Fruit fly (Drosophila melanogaster) whole organism, pupa: Measurements from ENCODE around the gene CG6293.

Experiments used
- CG10348 ChIP-seq: fragments of 200-800 bp; sonication (Bioruptor generic); IDR thresholded peaks from 2 replicates; pipeline ENCODE4 v1.3.6; 2022; ENCODE audit warnings: missing biosample characterization, missing genetic modification characterization
- CG12605 ChIP-seq: fragments of 200-800 bp; sonication (Bioruptor generic); IDR thresholded peaks from 2 replicates; pipeline ENCODE4 v1.3.6; 2022; ENCODE audit warnings: missing biosample characterization, missing genetic modification characterization
- CG13204 ChIP-seq: fragments of 200-800 bp; sonication (Bioruptor generic); optimal IDR thresholded peaks from 2 replicates; lab custom pipeline; 2018; ENCODE audit warnings: missing biosample characterization, mild to moderate bottlenecking, missing genetic modification characterization, moderate library complexity
- CG14655 ChIP-seq: fragments of 200-800 bp; sonication (Bioruptor generic); optimal IDR thresholded peaks from 3 replicates; lab custom pipeline; 2017; ENCODE audit warnings: mild to moderate bottlenecking, missing biosample characterization, missing genetic modification reagents, missing genetic modification characterization
- CG15710 ChIP-seq: fragments of 200-800 bp; sonication (Bioruptor generic); optimal IDR thresholded peaks from 2 replicates; lab custom pipeline; 2018; ENCODE audit warnings: missing biosample characterization, mild to moderate bottlenecking, missing genetic modification characterization, moderate library complexity
- CG17806 ChIP-seq: fragments of 200-800 bp; sonication (Bioruptor generic); optimal IDR thresholded peaks from 2 replicates; lab custom pipeline; 2018; ENCODE audit warnings: missing biosample characterization, mild to moderate bottlenecking, missing genetic modification characterization, moderate library complexity
- CG32121 ChIP-seq: fragments of 200-800 bp; sonication (Bioruptor generic); IDR thresholded peaks from 2 replicates; pipeline ENCODE4 v1.3.6; 2022; ENCODE audit warnings: missing biosample characterization, missing genetic modification characterization
- CG34367 ChIP-seq: fragments of 200-800 bp; sonication (Bioruptor generic); optimal IDR thresholded peaks from 2 replicates; lab custom pipeline; 2018; ENCODE audit warnings: missing biosample characterization, mild to moderate bottlenecking, missing genetic modification characterization
- CG4496 ChIP-seq: fragments of 200-800 bp; sonication (Bioruptor generic); IDR thresholded peaks from 3 replicates; pipeline ENCODE4 v1.3.6; 2022; ENCODE audit warnings: missing biosample characterization, missing genetic modification characterization
- CG8159 ChIP-seq: fragments of 200-800 bp; sonication (Bioruptor generic); optimal IDR thresholded peaks from 3 replicates; lab custom pipeline; 2018; ENCODE audit warnings: missing biosample characterization, mild to moderate bottlenecking, missing genetic modification characterization, moderate library complexity
- CG8301 ChIP-seq: fragments of 200-800 bp; sonication (Bioruptor generic); optimal IDR thresholded peaks from 2 replicates; lab custom pipeline; 2018; ENCODE audit warnings: missing biosample characterization, mild to moderate bottlenecking, missing genetic modification characterization
- CG9948 ChIP-seq: fragments of 200-800 bp; sonication (Bioruptor generic); optimal IDR thresholded peaks from 2 replicates; lab custom pipeline; 2018; ENCODE audit warnings: missing biosample characterization, mild to moderate bottlenecking, missing genetic modification characterization, moderate library complexity
- D1 ChIP-seq: fragments of 200-800 bp; sonication (Bioruptor generic); optimal IDR thresholded peaks from 2 replicates; lab custom pipeline; 2018; ENCODE audit warnings: missing biosample characterization, mild to moderate bottlenecking, missing genetic modification characterization, moderate library complexity
- EcR ChIP-seq: fragments of 200-800 bp; sonication (Bioruptor generic); optimal IDR thresholded peaks from 3 replicates; lab custom pipeline; 2019; ENCODE audit warnings: missing biosample characterization, missing genetic modification characterization, mild to moderate bottlenecking, moderate library complexity, missing genetic modification reagents
- Ets98B ChIP-seq: fragments of 200-800 bp; sonication (Bioruptor generic); IDR thresholded peaks from 2 replicates; pipeline ENCODE4 v1.3.6; 2022; ENCODE audit warnings: missing biosample characterization, missing genetic modification characterization
- Pif1A ChIP-seq: fragments of 200-800 bp; sonication (Bioruptor generic); optimal IDR thresholded peaks from 3 replicates; lab custom pipeline; 2016; ENCODE audit warnings: missing biosample characterization, missing genetic modification characterization
- Pif1B ChIP-seq: fragments of 200-800 bp; sonication (Bioruptor generic); optimal IDR thresholded peaks from 3 replicates; lab custom pipeline; 2016; ENCODE audit warnings: missing biosample characterization, missing genetic modification characterization
- Snoo ChIP-seq: fragments of 200-800 bp; sonication (Bioruptor generic); optimal IDR thresholded peaks from 3 replicates; lab custom pipeline; 2017; ENCODE audit warnings: missing biosample characterization, mild to moderate bottlenecking, missing genetic modification characterization, inconsistent platforms
- fd96Ca ChIP-seq: fragments of 200-800 bp; sonication (Bioruptor generic); IDR thresholded peaks from 3 replicates; pipeline ENCODE4 v1.3.6; 2022; ENCODE audit warnings: missing biosample characterization, missing genetic modification characterization
- gl ChIP-seq: fragments of 200-800 bp; sonication (Bioruptor generic); optimal IDR thresholded peaks from 2 replicates; lab custom pipeline; 2018; ENCODE audit warnings: missing biosample characterization, mild to moderate bottlenecking, missing genetic modification characterization
- rn ChIP-seq: fragments of 200-800 bp; sonication (Bioruptor generic); IDR thresholded peaks from 2 replicates; pipeline ENCODE4 v1.3.6; 2022; ENCODE audit warnings: missing biosample characterization, missing genetic modification characterization

Gene CG6293

DNA sequence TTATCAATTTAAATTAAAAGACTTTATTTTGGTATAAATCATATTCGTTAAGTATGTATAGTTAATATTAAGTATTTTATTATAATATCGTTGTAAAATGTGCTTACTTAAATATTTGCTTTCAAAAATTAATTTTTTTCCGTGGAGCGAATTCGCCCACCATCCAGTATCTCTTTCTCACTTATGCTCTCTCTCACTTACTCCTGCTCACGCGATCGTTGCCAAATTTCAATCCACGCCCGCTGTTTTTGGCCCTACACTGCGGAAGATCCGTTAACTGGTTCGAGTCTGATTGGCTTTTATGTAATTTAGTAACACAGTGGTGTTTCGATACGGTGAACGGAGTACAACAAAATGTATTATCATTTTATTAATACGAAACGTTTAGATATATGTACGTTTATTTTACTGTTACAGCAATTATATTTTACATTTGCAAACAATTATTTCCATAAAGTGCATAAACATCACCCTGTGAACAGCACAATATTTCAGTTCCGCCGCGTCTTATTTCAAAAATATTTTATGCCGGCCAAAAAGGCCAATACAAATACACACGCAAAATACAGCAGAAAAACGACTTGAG is 45.8 kb downstream of the CG6293 start:
- peak; percentile 77; the same call in 1 of the 2 replicates for TF ChIP-seq CG32121 (GFP tag; lab: Robert Waterston, UW)
- TF ChIP-seq CG8301 (tag; lab: Kevin White, UChicago), result peak; percentile 13
- no peak; the same call in 1 of the 2 replicates for TF ChIP-seq rn (GFP tag; lab: Robert Waterston, UW)
- no peak for TF ChIP-seq CG12605 (GFP tag; lab: Robert Waterston, UW)
- no peak for TF ChIP-seq gl (tag; lab: Kevin White, UChicago)
- TF ChIP-seq CG9948 (tag; lab: Kevin White, UChicago), result peak; percentile 10
- TF ChIP-seq Ets98B, result peak; percentile 55
- peak; percentile 1 for TF ChIP-seq CG15710 (tag; lab: Kevin White, UChicago)
- TF ChIP-seq CG17806, result peak; percentile 18
- peak; percentile 39 for TF ChIP-seq Pif1B (GFP tag; lab: Kevin White, UChicago)
- no peak for TF ChIP-seq CG10348 (GFP tag; lab: Robert Waterston, UW)
- peak; percentile 34 for TF ChIP-seq Pif1A
- TF ChIP-seq Snoo (tag; lab: Kevin White, UChicago), result peak; percentile 80
- peak; percentile 51 for TF ChIP-seq CG14655 (GFP tag; lab: Kevin White, UChicago)
- peak; percentile 48 for TF ChIP-seq CG8159 (tag; lab: Kevin White, UChicago)
- TF ChIP-seq EcR (GFP tag; lab: Kevin White, UChicago), result no peak
- TF ChIP-seq CG13204 (GFP tag; lab: Kevin White, UChicago), result no peak
- no peak; the same call in 2 of the 3 replicates for TF ChIP-seq fd96Ca (GFP tag; lab: Robert Waterston, UW)
- TF ChIP-seq CG4496 (GFP tag; lab: Robert Waterston, UW), result peak; percentile 46

DNA sequence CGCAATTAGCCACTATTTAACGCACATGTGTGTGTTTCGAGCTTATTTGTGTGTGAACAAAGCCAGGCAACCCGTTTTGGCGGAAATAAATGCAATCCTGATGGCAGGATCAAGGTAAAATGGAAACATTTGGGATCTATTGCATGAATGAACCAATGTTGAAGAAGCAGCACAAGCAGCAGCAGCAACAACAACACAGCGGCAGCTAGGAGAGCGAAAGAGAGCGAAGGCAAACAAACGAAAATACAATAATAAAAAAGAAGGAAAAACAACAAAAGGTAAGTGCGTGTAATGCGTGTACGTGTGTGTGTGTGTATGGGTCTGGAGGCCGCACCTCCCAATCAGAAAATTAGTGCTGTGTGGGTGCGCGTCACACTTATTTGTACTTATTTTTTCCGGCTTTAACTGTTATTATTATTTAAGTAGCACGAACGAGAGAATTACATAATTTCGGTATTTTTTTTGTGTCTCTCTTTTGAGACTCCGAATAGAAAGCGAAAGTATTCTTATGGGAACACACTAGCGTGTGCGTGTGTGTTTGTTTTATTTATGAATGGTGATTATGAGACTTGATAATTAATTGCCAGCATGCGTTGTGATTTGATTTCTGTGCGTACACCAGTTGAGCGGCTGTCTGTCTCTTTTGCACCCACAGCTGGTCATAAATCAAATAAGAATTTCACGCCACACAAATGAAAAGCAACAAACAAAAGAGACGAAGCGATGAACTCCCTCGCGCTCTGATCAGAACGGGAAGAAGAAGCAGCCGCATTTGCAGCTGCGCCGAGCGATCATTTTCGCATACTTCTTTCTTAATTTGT is 46.6 kb downstream of the CG6293 start:
- TF ChIP-seq EcR (GFP tag; lab: Kevin White, UChicago) (peak; percentile 49), CG32121 (GFP tag; lab: Robert Waterston, UW) (no peak)

DNA sequence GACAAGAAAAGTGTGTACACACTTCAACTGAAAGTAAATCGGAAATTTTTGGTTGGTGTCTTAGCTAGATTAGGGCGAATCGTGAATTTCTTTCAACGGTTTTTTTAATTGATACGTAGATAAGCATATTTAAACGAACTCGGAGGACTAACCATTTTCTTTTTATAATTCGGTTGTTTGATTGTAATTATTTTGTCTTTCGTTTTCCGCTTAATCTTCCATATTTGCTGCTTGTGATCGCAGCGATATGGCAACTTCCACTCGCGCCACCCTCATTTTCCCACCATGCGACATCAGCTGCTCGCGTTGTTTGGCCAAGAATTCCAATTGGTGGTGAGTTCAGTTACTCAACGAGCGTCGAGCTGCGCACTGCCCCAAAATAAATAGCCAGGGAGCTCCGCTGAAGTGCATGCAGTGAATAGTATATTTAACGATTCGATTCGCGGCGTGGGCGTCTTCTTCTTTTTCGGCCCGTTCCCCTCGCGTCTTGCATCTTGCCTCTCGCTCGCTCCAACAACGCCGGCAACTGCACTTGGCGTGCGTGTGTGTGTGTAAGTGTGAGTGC is 47.4 kb downstream of the CG6293 start, which contains the start of gene Nuak:
Nuak (plus strand) TSS at position 335 of the 565 bp plus-strand sequence.
- TF ChIP-seq CG8159 (tag; lab: Kevin White, UChicago), result peak; percentile 71
- no peak for TF ChIP-seq CG10348 (GFP tag; lab: Robert Waterston, UW)
- TF ChIP-seq Snoo (tag; lab: Kevin White, UChicago), result peak; percentile 73
- no peak for TF ChIP-seq gl (tag; lab: Kevin White, UChicago)
- no peak for TF ChIP-seq rn (GFP tag; lab: Robert Waterston, UW)
- peak; percentile 83 for TF ChIP-seq Pif1B (GFP tag; lab: Kevin White, UChicago)
- TF ChIP-seq CG13204 (GFP tag; lab: Kevin White, UChicago), result peak; percentile 69
- TF ChIP-seq Pif1A, result peak; percentile 85
- peak; percentile 74 for TF ChIP-seq CG17806
- peak; percentile 69 for TF ChIP-seq CG8301 (tag; lab: Kevin White, UChicago)
- no peak for TF ChIP-seq Ets98B
- no peak for TF ChIP-seq fd96Ca (GFP tag; lab: Robert Waterston, UW)
- peak; percentile 30 for TF ChIP-seq EcR (GFP tag; lab: Kevin White, UChicago)
- no peak for TF ChIP-seq CG12605 (GFP tag; lab: Robert Waterston, UW)
- peak; percentile 86 for TF ChIP-seq CG15710 (tag; lab: Kevin White, UChicago)
- TF ChIP-seq D1, result peak; percentile 5
- peak; percentile 59 for TF ChIP-seq CG34367 (tag; lab: Kevin White, UChicago)
- TF ChIP-seq CG9948 (tag; lab: Kevin White, UChicago), result peak; percentile 60
- no peak for TF ChIP-seq CG32121 (GFP tag; lab: Robert Waterston, UW)
- no peak for TF ChIP-seq CG4496 (GFP tag; lab: Robert Waterston, UW)
- TF ChIP-seq CG14655 (GFP tag; lab: Kevin White, UChicago), result peak; percentile 65

DNA sequence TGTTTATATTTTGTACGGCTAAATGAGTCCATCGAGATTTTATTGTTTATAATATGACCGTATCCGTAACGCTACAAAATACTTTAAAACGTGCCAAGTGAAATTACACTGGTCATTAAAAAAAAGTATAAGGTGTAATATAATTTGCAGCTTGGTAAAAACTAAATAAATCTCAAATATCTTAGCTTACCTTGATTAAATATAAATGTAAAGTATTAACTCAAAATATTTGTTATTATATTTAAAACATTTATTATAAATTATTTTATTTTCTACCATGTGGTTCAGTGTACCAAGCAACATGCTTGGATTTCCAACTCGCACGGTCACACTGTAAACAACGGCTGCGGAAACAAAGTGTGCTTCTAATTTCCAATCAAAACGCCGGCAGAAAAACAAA is 49.6 kb downstream of the CG6293 start, which contains the start of the genes Sirt6 and pont:
Sirt6 (minus strand) TSS at position 50 of the 400 bp plus-strand sequence.
pont (plus strand) TSS at position 324 of the 400 bp plus-strand sequence.
- TF ChIP-seq Ets98B (no peak), EcR (GFP tag; lab: Kevin White, UChicago) (peak; percentile 41), CG13204 (GFP tag; lab: Kevin White, UChicago) (peak; percentile 33), Pif1B (GFP tag; lab: Kevin White, UChicago) (peak; percentile 72), Pif1A (peak; percentile 69), rn (GFP tag; lab: Robert Waterston, UW) (no peak), CG14655 (GFP tag; lab: Kevin White, UChicago) (peak; percentile 94), gl (tag; lab: Kevin White, UChicago) (peak; percentile 62), CG9948 (tag; lab: Kevin White, UChicago) (peak; percentile 96), CG8159 (tag; lab: Kevin White, UChicago) (peak; percentile 97), CG8301 (tag; lab: Kevin White, UChicago) (peak; percentile 91), CG15710 (tag; lab: Kevin White, UChicago) (peak; percentile 96), CG4496 (GFP tag; lab: Robert Waterston, UW) (no peak), CG12605 (GFP tag; lab: Robert Waterston, UW) (no peak), Snoo (tag; lab: Kevin White, UChicago) (peak; percentile 92), fd96Ca (GFP tag; lab: Robert Waterston, UW) (no peak), CG10348 (GFP tag; lab: Robert Waterston, UW) (no peak), D1 (peak; percentile 88), CG17806 (peak; percentile 95), CG34367 (tag; lab: Kevin White, UChicago) (peak; percentile 91), CG32121 (GFP tag; lab: Robert Waterston, UW) (no peak)
